Fruit fly (Drosophila melanogaster) whole organism, embryonic: ENCODE measurements around the gene CG3529.

Source experiments
- Ada2b ChIP-seq: fragments of 200-800 bp; sonication (Bioruptor generic); IDR thresholded peaks from 2 replicates; pipeline ENCODE4 v1.3.6; 2022; ENCODE audit warnings: missing biosample characterization, missing genetic modification characterization
- Asciz ChIP-seq: fragments of 200-800 bp; sonication (Bioruptor generic); optimal IDR thresholded peaks from 2 replicates; lab custom pipeline; 2017; ENCODE audit warnings: missing biosample characterization, mild to moderate bottlenecking, missing genetic modification characterization, missing genetic modification reagents
- BEAF-32 ChIP-seq: fragments of 200-800 bp; sonication (Bioruptor generic); optimal IDR thresholded peaks from 3 replicates; lab custom pipeline; 2017; ENCODE audit warnings: missing biosample characterization, missing genetic modification characterization, mild to moderate bottlenecking, moderate library complexity, missing genetic modification reagents
- CG10654 ChIP-seq: fragments of 200-800 bp; sonication (Bioruptor generic); optimal IDR thresholded peaks from 2 replicates; lab custom pipeline; 2016; ENCODE audit warnings: missing biosample characterization, missing genetic modification characterization
- CG10959 ChIP-seq: fragments of 200-800 bp; sonication (Bioruptor generic); IDR thresholded peaks from 2 replicates; pipeline ENCODE4 v1.3.6; 2022; ENCODE audit warnings: missing biosample characterization, missing genetic modification characterization
- CG12236 ChIP-seq: fragments of 200-800 bp; sonication (Bioruptor generic); optimal IDR thresholded peaks from 2 replicates; lab custom pipeline; 2016; ENCODE audit warnings: missing biosample characterization, missing genetic modification characterization
- CG1233 ChIP-seq: fragments of 200-800 bp; sonication (Bioruptor generic); optimal IDR thresholded peaks from 4 replicates; lab custom pipeline; 2018; ENCODE audit warnings: missing biosample characterization, mild to moderate bottlenecking, missing genetic modification characterization
- CG12942 ChIP-seq: fragments of 200-800 bp; sonication (Bioruptor generic); optimal IDR thresholded peaks from 3 replicates; lab custom pipeline; 2016; ENCODE audit warnings: missing biosample characterization, missing genetic modification characterization
- CG14965 ChIP-seq: fragments of 200-800 bp; sonication (Bioruptor generic); optimal IDR thresholded peaks from 2 replicates; lab custom pipeline; 2016; ENCODE audit warnings: missing biosample characterization, missing genetic modification characterization, borderline replicate concordance
- CG17385 ChIP-seq: fragments of 200-800 bp; sonication (Bioruptor generic); optimal IDR thresholded peaks from 3 replicates; lab custom pipeline; 2018; ENCODE audit warnings: missing biosample characterization, mild to moderate bottlenecking, missing genetic modification characterization
- CG18262 ChIP-seq: fragments of 200-800 bp; optimal IDR thresholded peaks from 3 replicates; lab custom pipeline; 2019; ENCODE audit warnings: missing biosample characterization, mild to moderate bottlenecking, missing genetic modification characterization, moderate library complexity
- CG34376 ChIP-seq: fragments of 200-800 bp; sonication (Bioruptor generic); optimal IDR thresholded peaks from 2 replicates; lab custom pipeline; 2018; ENCODE audit warnings: missing biosample characterization, mild to moderate bottlenecking, missing genetic modification characterization
- CG6813 ChIP-seq: fragments of 200-800 bp; sonication (Bioruptor generic); optimal IDR thresholded peaks from 2 replicates; lab custom pipeline; 2017; ENCODE audit warnings: missing biosample characterization, missing genetic modification characterization, mild to moderate bottlenecking, moderate library complexity, missing genetic modification reagents
- CG8290 ChIP-seq, 3 experiments: fragments of 200-800 bp; sonication (Bioruptor generic); optimal IDR thresholded peaks; 2 replicates each; lab custom pipeline; 2016 to 2019; ENCODE audit warnings: missing biosample characterization in 3 of 3, missing genetic modification characterization in 3 of 3, mild to moderate bottlenecking in 2 of 3, moderate library complexity in 1 of 3
- CHES-1-like ChIP-seq: fragments of 200-800 bp; sonication (Bioruptor generic); optimal IDR thresholded peaks from 2 replicates; lab custom pipeline; 2016; ENCODE audit warnings: missing biosample characterization, missing genetic modification characterization
- CoRest ChIP-seq: fragments of 200-800 bp; sonication (Bioruptor generic); optimal IDR thresholded peaks from 3 replicates; lab custom pipeline; 2018; ENCODE audit warnings: missing biosample characterization, mild to moderate bottlenecking, missing genetic modification characterization, moderate library complexity
- D19A ChIP-seq: fragments of 200-800 bp; optimal IDR thresholded peaks from 3 replicates; lab custom pipeline; 2019; ENCODE audit warnings: missing biosample characterization, mild to moderate bottlenecking, missing genetic modification characterization, moderate library complexity
- Fer1 ChIP-seq: fragments of 200-800 bp; sonication (Bioruptor generic); optimal IDR thresholded peaks from 2 replicates; lab custom pipeline; 2017; ENCODE audit warnings: missing biosample characterization, mild to moderate bottlenecking, missing genetic modification characterization
- Gug ChIP-seq: fragments of 200-800 bp; sonication (Bioruptor generic); IDR thresholded peaks from 4 replicates; pipeline ENCODE4 v1.3.6; 2022; ENCODE audit warnings: missing biosample characterization, missing genetic modification characterization
- Max ChIP-seq: fragments of 200-800 bp; sonication (Bioruptor generic); optimal IDR thresholded peaks from 2 replicates; lab custom pipeline; 2016; ENCODE audit warnings: missing biosample characterization, mild to moderate bottlenecking, missing genetic modification characterization
- Med ChIP-seq: fragments of 200-800 bp; sonication (Bioruptor generic); peaks from one replicate; lab custom pipeline; 2016; ENCODE audit warnings: missing biosample characterization, missing genetic modification characterization, mild to moderate bottlenecking, inconsistent platforms, moderate library complexity
- Ptx1 ChIP-seq: fragments of 200-800 bp; sonication (Bioruptor generic); IDR thresholded peaks from 2 replicates; pipeline ENCODE4 v1.3.6; 2022; ENCODE audit warnings: missing biosample characterization, missing genetic modification characterization
- Ravus ChIP-seq: fragments of 200-800 bp; sonication (Bioruptor generic); IDR thresholded peaks from 2 replicates; pipeline ENCODE4 v1.3.6; 2022; ENCODE audit warnings: missing biosample characterization, missing genetic modification characterization
- Side ChIP-seq: fragments of 200-800 bp; sonication (Bioruptor generic); optimal IDR thresholded peaks from 2 replicates; lab custom pipeline; 2016; ENCODE audit warnings: missing biosample characterization, missing genetic modification characterization
- Six4 ChIP-seq: fragments of 200-800 bp; sonication (Bioruptor generic); optimal IDR thresholded peaks from 2 replicates; lab custom pipeline; 2016; ENCODE audit warnings: missing biosample characterization, missing genetic modification characterization
- Taf1 ChIP-seq: fragments of 200-800 bp; sonication (Bioruptor generic); IDR thresholded peaks from 2 replicates; pipeline ENCODE4 v1.3.6; 2022; ENCODE audit warnings: missing biosample characterization, missing genetic modification characterization
- br ChIP-seq: fragments of >200 bp; optimal IDR thresholded peaks from 2 replicates; lab custom pipeline; 2017
- cato ChIP-seq: fragments of 200-800 bp; sonication (Bioruptor generic); optimal IDR thresholded peaks from 2 replicates; lab custom pipeline; 2016; ENCODE audit warnings: missing biosample characterization, missing genetic modification characterization, borderline replicate concordance
- dmrt99B ChIP-seq: fragments of 200-800 bp; sonication (Bioruptor generic); optimal IDR thresholded peaks from 2 replicates; lab custom pipeline; 2018; ENCODE audit warnings: missing biosample characterization, mild to moderate bottlenecking, missing genetic modification characterization, moderate library complexity
- eve ChIP-seq, 2 experiments: fragments of >200 bp; optimal IDR thresholded peaks; 2 replicates each; lab custom pipeline; 2017; ENCODE audit warnings: missing biosample characterization in 2 of 2, missing genetic modification characterization in 2 of 2
- lab ChIP-seq: fragments of 200-800 bp; sonication (Bioruptor generic); optimal IDR thresholded peaks from 3 replicates; lab custom pipeline; 2017; ENCODE audit warnings: missing biosample characterization, missing genetic modification characterization, mild to moderate bottlenecking, moderate library complexity, missing genetic modification reagents
- nerfin-1 ChIP-seq: fragments of 200-800 bp; sonication (Bioruptor generic); optimal IDR thresholded peaks from 3 replicates; lab custom pipeline; 2019; ENCODE audit warnings: missing biosample characterization, mild to moderate bottlenecking, missing genetic modification characterization, moderate library complexity
- psq ChIP-seq: fragments of 200-800 bp; sonication (Bioruptor generic); optimal IDR thresholded peaks from 2 replicates; lab custom pipeline; 2017; ENCODE audit warnings: missing biosample characterization, missing genetic modification characterization
- repo ChIP-seq: fragments of 200-800 bp; sonication (Bioruptor generic); optimal IDR thresholded peaks from 2 replicates; lab custom pipeline; 2016; ENCODE audit warnings: missing biosample characterization, missing genetic modification characterization
- row ChIP-seq: fragments of 200-800 bp; sonication (Bioruptor generic); IDR thresholded peaks from 3 replicates; pipeline ENCODE4 v1.3.6; 2022; ENCODE audit warnings: missing biosample characterization, missing genetic modification characterization
- sens ChIP-seq: fragments of 200-800 bp; sonication (Bioruptor generic); peaks from one replicate; lab custom pipeline; 2016; ENCODE audit warnings: missing biosample characterization, missing genetic modification characterization
- sens-2 ChIP-seq: fragments of 200-800 bp; sonication (Bioruptor generic); IDR thresholded peaks from 2 replicates; pipeline ENCODE4 v1.3.6; 2022; ENCODE audit warnings: missing biosample characterization, missing genetic modification characterization
- slou ChIP-seq: fragments of 200-800 bp; sonication (Bioruptor generic); optimal IDR thresholded peaks from 3 replicates; lab custom pipeline; 2016; ENCODE audit warnings: missing biosample characterization, missing genetic modification characterization
- tx ChIP-seq: fragments of 200-800 bp; sonication (Bioruptor generic); optimal IDR thresholded peaks from 2 replicates; lab custom pipeline; 2016; ENCODE audit warnings: missing biosample characterization, missing genetic modification characterization
- unc-4 ChIP-seq: fragments of 200-800 bp; sonication (Bioruptor generic); IDR thresholded peaks from 2 replicates; pipeline ENCODE4 v1.3.6; 2022; ENCODE audit warnings: missing biosample characterization, missing genetic modification characterization; ENCODE audit not compliant: partially characterized antibody

The CG3529 gene

dm6 chr3L:9487586-9487985 is 40.9 kb downstream of the CG3529 start, which contains the start of gene pall (continued):
- peak; percentile 88 for TF ChIP-seq nerfin-1 (tag; lab: Kevin White, UChicago)
- TF ChIP-seq sens-2, result no peak
- no peak for TF ChIP-seq cato (GFP tag; lab: Kevin White, UChicago)
- TF ChIP-seq lab, result no peak
- TF ChIP-seq Med (GFP tag; lab: Kevin White, UChicago), result peak; percentile 68
- no peak for TF ChIP-seq Asciz (GFP tag; lab: Kevin White, UChicago)
- no peak for TF ChIP-seq Six4 (GFP tag; lab: Kevin White, UChicago)
- TF ChIP-seq CG6813 (GFP tag; lab: Kevin White, UChicago), result no peak
- TF ChIP-seq CG12236, result no peak
- no peak for TF ChIP-seq repo (GFP tag; lab: Kevin White, UChicago)
- no peak for TF ChIP-seq Max (GFP tag; lab: Kevin White, UChicago)
- peak; percentile 34 for TF ChIP-seq Fer1 (GFP tag; lab: Kevin White, UChicago)
- peak; percentile 43; the same call in 1 of the 2 replicates for TF ChIP-seq unc-4 (GFP tag; lab: Robert Waterston, UW)
- TF ChIP-seq Ptx1 (GFP tag; lab: Robert Waterston, UW), result no peak
- no peak for TF ChIP-seq CG1233 (GFP tag; lab: Kevin White, UChicago)
- no peak for TF ChIP-seq slou
- no peak for TF ChIP-seq dmrt99B (tag; lab: Kevin White, UChicago)
- TF ChIP-seq CHES-1-like, result no peak
- peak; percentile 12; the same call in 1 of the 3 replicates for TF ChIP-seq row
- no peak for TF ChIP-seq CG10959 (GFP tag; lab: Robert Waterston, UW)
- TF ChIP-seq D19A (tag; lab: Kevin White, UChicago), result no peak
- no peak for TF ChIP-seq br (lab: Kevin White, UChicago)
- TF ChIP-seq CG10654 (GFP tag; lab: Kevin White, UChicago), result no peak
- no peak for TF ChIP-seq tx
- no peak for TF ChIP-seq CG17385 (GFP tag; lab: Kevin White, UChicago)
- TF ChIP-seq CG34376 (GFP tag; lab: Kevin White, UChicago), result no peak
- TF ChIP-seq Gug (GFP tag; lab: Robert Waterston, UW), result no peak
- no peak for TF ChIP-seq eve (GFP tag; optimal IDR thresholded peaks at IDR 0.05; lab: Kevin White, UChicago)
- no peak for TF ChIP-seq CG12942
- no peak for TF ChIP-seq psq (GFP tag; lab: Kevin White, UChicago)
- peak; percentile 19 for TF ChIP-seq BEAF-32
- TF ChIP-seq Ada2b (GFP tag; lab: Robert Waterston, UW), result no peak
- TF ChIP-seq Side (GFP tag; lab: Kevin White, UChicago), result no peak
- TF ChIP-seq CG18262, result no peak
- TF ChIP-seq, all 482 proteins: peak for 36

DNA sequence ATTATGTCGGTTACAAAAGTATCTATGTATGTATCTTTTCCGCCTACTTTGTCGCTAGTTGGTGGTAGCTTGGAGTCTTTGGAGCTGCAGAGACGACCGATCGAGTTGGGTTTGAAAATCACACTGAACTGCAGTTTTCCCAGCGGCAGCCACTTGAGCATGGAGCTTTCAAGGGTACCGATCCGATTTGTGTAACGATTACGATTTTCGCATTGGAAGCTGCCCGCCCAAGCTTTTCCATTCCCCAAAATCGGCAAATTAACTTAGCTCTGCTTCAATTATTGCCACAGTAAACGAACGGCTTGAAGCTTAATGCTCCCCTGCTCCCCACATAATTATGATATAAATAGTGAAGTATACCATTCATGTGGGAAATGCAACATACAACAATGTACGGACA is 42.5 kb downstream of the CG3529 start, which contains the start of gene CG32036:
TSS of gene CG32036 (minus strand) at position 101 of the 400 bp plus-strand sequence.
- TF ChIP-seq Taf1 (GFP tag; lab: Robert Waterston, UW) (no peak), Ravus (GFP tag; lab: Robert Waterston, UW) (no peak), CG14965 (GFP tag; lab: Kevin White, UChicago) (no peak), CoRest (tag; lab: Kevin White, UChicago) (no peak), CG8290 (GFP tag; optimal IDR thresholded peaks at IDR 0.05; lab: Kevin White, UChicago) (no peak), CG8290 (tag; optimal IDR thresholded peaks at IDR 0.05; lab: Kevin White, UChicago) (no peak), sens (GFP tag; lab: Kevin White, UChicago) (peak; percentile 9)
